Fruit fly (Drosophila melanogaster) whole organism, prepupa: ENCODE data around the gene CG14551.

ENCODE experiments used
- Blimp-1 ChIP-seq: fragments of 200-800 bp; sonication (Bioruptor generic); optimal IDR thresholded peaks from 3 replicates; lab custom pipeline; 2017; ENCODE audit warnings: missing biosample characterization, missing genetic modification characterization, mild to moderate bottlenecking, moderate library complexity, missing genetic modification reagents
- CG1621 ChIP-seq: fragments of 200-800 bp; sonication (Bioruptor generic); optimal IDR thresholded peaks from 3 replicates; lab custom pipeline; 2018; ENCODE audit warnings: missing biosample characterization, mild to moderate bottlenecking, missing genetic modification characterization
- CG3919 ChIP-seq: fragments of 200-800 bp; sonication (Bioruptor generic); optimal IDR thresholded peaks from 3 replicates; lab custom pipeline; 2016; ENCODE audit warnings: missing biosample characterization, missing genetic modification characterization
- CG8119 ChIP-seq: fragments of 200-800 bp; sonication (Bioruptor generic); IDR thresholded peaks from 3 replicates; pipeline ENCODE4 v1.3.6; 2022; ENCODE audit warnings: missing biosample characterization, missing genetic modification characterization
- Hr39 ChIP-seq: fragments of 200-800 bp; sonication (Bioruptor generic); optimal IDR thresholded peaks from 2 replicates; lab custom pipeline; 2016; ENCODE audit warnings: missing biosample characterization, missing genetic modification characterization
- Smox ChIP-seq: fragments of 200-800 bp; sonication (Bioruptor generic); optimal IDR thresholded peaks from 3 replicates; lab custom pipeline; 2016; ENCODE audit warnings: missing biosample characterization, missing genetic modification characterization
- Sox102F ChIP-seq: fragments of 200-800 bp; sonication (Bioruptor generic); optimal IDR thresholded peaks from 2 replicates; lab custom pipeline; 2016; ENCODE audit warnings: missing biosample characterization, mild to moderate bottlenecking, missing genetic modification characterization
- fkh ChIP-seq: fragments of 200-800 bp; sonication (Bioruptor generic); optimal IDR thresholded peaks from 3 replicates; lab custom pipeline; 2017; ENCODE audit warnings: missing biosample characterization, mild to moderate bottlenecking, missing genetic modification characterization, moderate library complexity

DNA sequence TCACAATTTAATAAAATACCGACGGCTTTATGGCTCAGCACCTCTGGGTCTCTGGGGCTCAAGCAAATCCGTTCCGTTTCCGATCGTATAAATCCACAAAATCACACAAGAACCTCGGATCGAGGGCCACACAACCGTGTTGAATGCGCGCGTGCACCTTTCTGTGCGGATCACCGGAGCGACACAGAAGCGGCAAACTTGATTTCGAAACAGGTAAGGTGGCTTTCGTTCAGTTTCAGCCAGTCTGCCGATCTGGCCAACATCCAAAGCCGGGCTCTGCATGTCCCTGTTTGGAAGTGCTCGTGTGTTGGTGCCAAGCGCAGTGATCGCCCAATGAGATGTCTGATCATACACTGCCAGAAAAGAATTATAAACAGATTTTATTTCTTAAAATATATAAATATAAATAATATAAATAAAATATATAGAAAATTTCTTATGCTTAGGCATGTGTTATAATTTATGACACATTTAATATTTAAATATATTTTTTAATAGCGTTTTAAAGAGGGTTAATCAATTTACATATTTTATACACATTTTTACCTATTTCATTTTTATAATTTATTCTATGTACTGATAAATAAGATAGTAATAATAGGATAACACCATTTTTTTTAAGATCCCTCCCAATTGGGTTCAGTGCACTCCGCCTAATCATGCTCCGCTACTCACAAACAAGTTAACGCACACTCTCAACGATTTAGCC, 35.8 kb upstream of the CG14551 start, which contains the start of gene dysf:
- TF ChIP-seq fkh (no peak), CG1621 (tag; lab: Kevin White, UChicago) (peak; percentile 31), Hr39 (peak; percentile 27), Blimp-1 (GFP tag; lab: Kevin White, UChicago) (peak; percentile 69), Sox102F (GFP tag; lab: Kevin White, UChicago) (peak; percentile 27), CG8119 (GFP tag; lab: Robert Waterston, UW) (peak; percentile 88), Smox (GFP tag; lab: Kevin White, UChicago) (peak; percentile 50), CG3919 (GFP tag; lab: Kevin White, UChicago) (peak; percentile 71)
